Worm (Caenorhabditis elegans) whole organism, L3 larva: ENCODE measurements around the gene Y24D9B.1.

Experiments
- R02D3.7 ChIP-seq: fragments of 150-350 bp; optimal IDR thresholded peaks from 2 replicates; lab custom pipeline; 2014; ENCODE audit warnings: missing biosample characterization, missing genetic modification characterization
- ZK546.5 ChIP-seq: sonication (generic microtip); optimal IDR thresholded peaks from 2 replicates; lab custom pipeline; 2017; ENCODE audit warnings: missing biosample characterization, missing genetic modification characterization
- aly-2 ChIP-seq: fragments of 150-350 bp; optimal IDR thresholded peaks from 2 replicates; lab custom pipeline; 2014; ENCODE audit warnings: missing biosample characterization, missing genetic modification characterization
- ama-1 ChIP-seq: fragments of 150-350 bp; optimal IDR thresholded peaks from 2 replicates; lab custom pipeline; 2018
- ceh-28 ChIP-seq: fragments of 150-350 bp; optimal IDR thresholded peaks from 2 replicates; lab custom pipeline; 2014; ENCODE audit warnings: missing biosample characterization, missing genetic modification reagents, missing genetic modification characterization
- ceh-82 ChIP-seq: fragments of 150-350 bp; optimal IDR thresholded peaks from 2 replicates; lab custom pipeline; 2014; ENCODE audit warnings: missing biosample characterization, missing genetic modification characterization
- ceh-9 ChIP-seq: sonication (generic microtip); optimal IDR thresholded peaks from 2 replicates; lab custom pipeline; 2018; ENCODE audit warnings: missing biosample characterization, missing genetic modification characterization
- daf-12 ChIP-seq: fragments of 150-350 bp; optimal IDR thresholded peaks from 2 replicates; lab custom pipeline; 2014; ENCODE audit warnings: missing biosample characterization, missing genetic modification reagents, missing genetic modification characterization
- egl-27 ChIP-seq: sonication (generic microtip); optimal IDR thresholded peaks from 4 replicates; lab custom pipeline; 2017; ENCODE audit warnings: missing biosample characterization, missing genetic modification reagents, missing genetic modification characterization
- egl-5 ChIP-seq: fragments of 150-350 bp; optimal IDR thresholded peaks from 2 replicates; lab custom pipeline; 2017; ENCODE audit warnings: missing biosample characterization, missing genetic modification reagents, missing genetic modification characterization, inconsistent platforms
- elt-1 ChIP-seq: fragments of 150-350 bp; optimal IDR thresholded peaks from 2 replicates; lab custom pipeline; 2014; ENCODE audit warnings: missing biosample characterization, missing genetic modification characterization
- elt-2 ChIP-seq: sonication (generic microtip); optimal IDR thresholded peaks from 2 replicates; lab custom pipeline; 2016; ENCODE audit warnings: missing genetic modification reagents, mild to moderate bottlenecking, missing genetic modification characterization, missing compliant biosample characterization
- elt-3 ChIP-seq, 3 experiments: fragments of 150-350 bp in 1 of 3; sonication (generic microtip) in 2 of 3; optimal IDR thresholded peaks; 2 replicates in 2 of 3; 4 replicates in 1 of 3; lab custom pipeline; 2014 to 2017; ENCODE audit warnings: missing biosample characterization in 3 of 3, missing genetic modification characterization in 3 of 3
- eor-1 ChIP-seq, 2 experiments: fragments of 150-350 bp; optimal IDR thresholded peaks; 2 replicates each; lab custom pipeline; 2014 to 2018; ENCODE audit warnings: missing biosample characterization in 2 of 2, missing genetic modification characterization in 2 of 2
- fkh-2 ChIP-seq: fragments of 150-350 bp; optimal IDR thresholded peaks from 2 replicates; lab custom pipeline; 2014; ENCODE audit warnings: missing biosample characterization, missing genetic modification reagents, missing genetic modification characterization
- hmg-11 ChIP-seq: sonication (generic microtip); optimal IDR thresholded peaks from 2 replicates; lab custom pipeline; 2016; ENCODE audit warnings: missing genetic modification characterization, missing compliant biosample characterization
- jun-1 ChIP-seq: fragments of 150-350 bp; optimal IDR thresholded peaks from 2 replicates; lab custom pipeline; 2014; ENCODE audit warnings: missing biosample characterization, missing genetic modification reagents, missing genetic modification characterization
- lin-15B ChIP-seq: fragments of 150-350 bp; optimal IDR thresholded peaks from 2 replicates; lab custom pipeline; 2014; ENCODE audit warnings: missing biosample characterization, missing genetic modification characterization
- lin-39 ChIP-seq: fragments of 150-350 bp; optimal IDR thresholded peaks from 2 replicates; lab custom pipeline; 2018; ENCODE audit warnings: missing biosample characterization, missing genetic modification reagents, missing genetic modification characterization
- lsy-12 ChIP-seq: sonication (generic microtip); optimal IDR thresholded peaks from 2 replicates; lab custom pipeline; 2016; ENCODE audit warnings: mild to moderate bottlenecking, missing genetic modification characterization, missing compliant biosample characterization
- mdl-1 ChIP-seq: fragments of 150-350 bp; optimal IDR thresholded peaks from 2 replicates; lab custom pipeline; 2014; ENCODE audit warnings: missing biosample characterization, missing genetic modification characterization
- nhr-11 ChIP-seq: fragments of 150-350 bp; optimal IDR thresholded peaks from 2 replicates; lab custom pipeline; 2014; ENCODE audit warnings: missing biosample characterization, missing genetic modification characterization
- nhr-12 ChIP-seq: fragments of 150-350 bp; optimal IDR thresholded peaks from 2 replicates; lab custom pipeline; 2014; ENCODE audit warnings: missing biosample characterization, missing genetic modification characterization
- nhr-23 ChIP-seq: fragments of 150-350 bp; optimal IDR thresholded peaks from 2 replicates; lab custom pipeline; 2014; ENCODE audit warnings: missing biosample characterization, missing genetic modification reagents, missing genetic modification characterization
- nhr-25 ChIP-seq: sonication (generic microtip); optimal IDR thresholded peaks from 2 replicates; lab custom pipeline; 2017; ENCODE audit warnings: missing biosample characterization, missing genetic modification characterization
- nhr-43 ChIP-seq: sonication (generic microtip); optimal IDR thresholded peaks from 2 replicates; lab custom pipeline; 2016; ENCODE audit warnings: mild to moderate bottlenecking, missing genetic modification characterization, missing compliant biosample characterization; ENCODE audit not compliant: poor library complexity, severe bottlenecking
- nhr-67 ChIP-seq: fragments of 150-350 bp; optimal IDR thresholded peaks from 2 replicates; lab custom pipeline; 2014; ENCODE audit warnings: missing biosample characterization, missing genetic modification characterization
- nhr-76 ChIP-seq: fragments of 150-350 bp; sonication (generic microtip); optimal IDR thresholded peaks from 5 replicates; lab custom pipeline; 2014; ENCODE audit warnings: missing biosample characterization, missing genetic modification characterization
- nhr-77 ChIP-seq: fragments of 150-350 bp; optimal IDR thresholded peaks from 2 replicates; lab custom pipeline; 2014; ENCODE audit warnings: missing biosample characterization, missing genetic modification characterization
- pha-4 ChIP-seq: fragments of 150-350 bp; optimal IDR thresholded peaks from 2 replicates; lab custom pipeline; 2014; ENCODE audit warnings: missing biosample characterization, missing genetic modification reagents, missing genetic modification characterization
- sea-2 ChIP-seq: fragments of 150-350 bp; sonication (generic microtip); optimal IDR thresholded peaks from 4 replicates; lab custom pipeline; 2014; ENCODE audit warnings: missing biosample characterization, missing genetic modification reagents, missing genetic modification characterization
- snpc-4 ChIP-seq: fragments of 150-350 bp; optimal IDR thresholded peaks from 2 replicates; lab custom pipeline; 2014; ENCODE audit warnings: missing biosample characterization, missing genetic modification characterization
- tbx-2 ChIP-seq: sonication (generic microtip); optimal IDR thresholded peaks from 2 replicates; lab custom pipeline; 2016; ENCODE audit warnings: mild to moderate bottlenecking, missing genetic modification characterization, missing compliant biosample characterization
- zag-1 ChIP-seq: fragments of 150-350 bp; optimal IDR thresholded peaks from 2 replicates; lab custom pipeline; 2014; ENCODE audit warnings: missing biosample characterization, missing genetic modification characterization
- ztf-11 ChIP-seq: fragments of 150-350 bp; optimal IDR thresholded peaks from 2 replicates; lab custom pipeline; 2014; ENCODE audit warnings: missing biosample characterization, missing genetic modification characterization

Gene Y24D9B.1

DNA sequence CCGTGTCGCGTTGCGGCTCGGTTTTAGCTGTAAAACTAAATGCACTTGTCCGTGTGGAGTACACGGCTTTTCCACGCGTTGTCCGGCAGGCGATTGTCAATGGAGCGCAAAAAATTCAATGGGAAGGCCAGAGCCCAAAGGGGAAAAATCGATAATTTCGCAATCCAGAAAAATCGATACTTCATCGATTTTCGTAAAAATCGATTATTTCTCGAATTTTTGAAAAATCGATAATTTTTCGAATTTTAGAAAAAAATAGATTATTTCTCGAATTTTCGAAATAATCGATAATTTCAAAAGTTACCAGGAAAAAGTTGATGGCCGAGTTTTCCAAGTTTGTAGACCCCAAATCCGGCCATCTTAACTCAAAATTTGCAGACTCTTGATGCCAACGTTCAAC lies 2.3 kb downstream of the Y24D9B.1 start:
- TF ChIP-seq lsy-12 (no peak), ceh-28 (tag; lab: Kevin White, UChicago) (peak; percentile 92), sea-2 (GFP tag; lab: Kevin White, UChicago) (no peak), daf-12 (no peak)

DNA sequence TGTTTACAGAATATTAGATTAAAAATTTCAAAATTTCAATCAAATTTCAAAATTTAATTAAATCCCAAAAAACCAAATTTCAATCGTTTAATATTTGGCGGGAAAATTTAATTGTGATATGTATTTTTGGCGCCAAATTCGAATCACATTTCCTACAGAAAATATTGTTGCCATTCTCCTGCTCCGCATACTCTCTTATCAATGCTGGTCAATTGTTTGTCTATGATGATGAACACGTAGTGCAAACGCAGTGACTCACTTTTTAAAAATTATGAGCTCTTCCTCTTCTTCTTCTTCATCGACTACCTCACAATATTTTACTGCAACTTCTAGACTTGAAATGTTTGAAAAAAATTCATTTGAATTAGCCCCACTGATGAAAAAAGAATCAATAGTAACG lies 9.3 kb downstream of the Y24D9B.1 start, which contains the start of gene trpl-2:
trpl-2 (plus strand) TSS at position 210 of the 400 bp plus-strand sequence.
- peak; percentile 22 for TF ChIP-seq elt-2 (tag; lab: Kevin White, UChicago)
- TF ChIP-seq nhr-12 (tag; lab: Kevin White, UChicago) = no peak
- no peak for TF ChIP-seq elt-1 (tag; lab: Kevin White, UChicago)

DNA sequence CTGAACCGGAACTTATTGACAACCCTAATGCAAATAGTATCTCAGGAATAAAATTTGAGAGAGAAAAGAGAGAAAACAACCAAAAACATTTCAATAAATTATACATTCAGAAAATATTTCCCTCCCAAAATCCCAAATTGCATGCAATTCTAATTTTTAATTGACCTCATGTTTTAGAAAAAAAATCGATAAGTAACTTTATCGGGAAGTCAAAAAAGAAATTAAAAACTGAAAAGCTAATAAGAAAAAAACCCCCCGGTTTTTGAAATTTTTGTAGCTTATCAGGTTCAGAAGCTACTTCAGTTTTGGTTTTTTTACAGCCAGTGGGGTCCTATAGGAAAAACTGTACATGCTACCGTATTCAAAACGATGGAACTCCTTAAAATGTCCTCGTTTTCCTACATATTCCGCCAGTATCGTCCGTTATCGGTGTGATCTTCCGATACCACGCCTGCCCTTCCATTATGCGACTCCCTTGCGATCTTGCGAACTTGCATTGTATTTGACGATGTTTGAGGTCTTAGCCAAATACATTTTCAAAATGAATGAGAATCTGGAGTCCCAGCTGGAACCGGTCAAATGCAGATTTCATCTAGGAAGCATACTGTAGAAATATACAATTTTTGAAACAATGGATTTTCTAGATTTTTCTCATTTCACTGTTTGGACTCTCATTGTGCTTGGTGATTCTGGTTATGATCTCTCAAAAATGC lies 19.1 kb downstream of the Y24D9B.1 start, which contains the start of the genes W03B1.3 and oac-51:
W03B1.3 (minus strand) TSS at position 101 of the 713 bp plus-strand sequence.
oac-51 (plus strand) TSS at position 663 of the 713 bp plus-strand sequence.
- TF ChIP-seq lsy-12 (no peak), elt-3 (tag; optimal IDR thresholded peaks at IDR 0.05; lab: Kevin White, UChicago) (no peak), ceh-82 (tag; lab: Kevin White, UChicago) (no peak), hmg-11 (tag; lab: Kevin White, UChicago) (no peak), snpc-4 (tag; lab: Kevin White, UChicago) (no peak), nhr-77 (tag; lab: Kevin White, UChicago) (no peak), lin-39 (tag; lab: Kevin White, UChicago) (no peak), mdl-1 (tag; lab: Kevin White, UChicago) (no peak), nhr-12 (tag; lab: Kevin White, UChicago) (no peak), ZK546.5 (tag; lab: Kevin White, UChicago) (no peak), jun-1 (no peak), pha-4 (tag; lab: Kevin White, UChicago) (no peak), fkh-2 (tag; lab: Kevin White, UChicago) (no peak), zag-1 (tag; lab: Kevin White, UChicago) (no peak), nhr-76 (tag; lab: Kevin White, UChicago) (no peak), ztf-11 (tag; lab: Kevin White, UChicago) (no peak)

DNA sequence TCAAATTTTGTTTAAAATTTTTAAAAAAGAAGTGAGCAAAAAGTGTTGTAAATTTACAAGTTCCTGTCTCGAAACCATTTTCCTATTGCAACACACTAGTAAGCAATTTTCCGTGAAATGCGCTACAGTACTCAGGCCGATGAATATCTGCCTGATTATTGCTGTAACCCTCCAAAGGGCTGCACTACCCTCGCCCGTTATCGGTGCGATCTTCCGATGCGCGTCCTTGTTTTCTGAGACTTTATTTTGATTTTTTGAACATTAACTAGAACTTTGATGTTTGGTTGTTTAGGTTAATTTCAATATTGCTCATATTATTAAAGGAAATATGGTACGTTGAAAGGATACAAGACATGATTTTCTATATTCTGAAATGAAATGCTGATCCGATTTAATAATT lies 21.1 kb downstream of the Y24D9B.1 start:
- TF ChIP-seq lin-39 (tag; lab: Kevin White, UChicago) (no peak), elt-1 (tag; lab: Kevin White, UChicago) (peak; percentile 82), tbx-2 (tag; lab: Kevin White, UChicago) (no peak), nhr-25 (tag; lab: Kevin White, UChicago) (peak; percentile 48), daf-12 (no peak), aly-2 (no peak), sea-2 (GFP tag; lab: Kevin White, UChicago) (no peak), elt-2 (tag; lab: Kevin White, UChicago) (no peak), ama-1 (no peak), snpc-4 (tag; lab: Kevin White, UChicago) (no peak), ceh-9 (tag; lab: Kevin White, UChicago) (no peak), ceh-28 (tag; lab: Kevin White, UChicago) (no peak)

DNA sequence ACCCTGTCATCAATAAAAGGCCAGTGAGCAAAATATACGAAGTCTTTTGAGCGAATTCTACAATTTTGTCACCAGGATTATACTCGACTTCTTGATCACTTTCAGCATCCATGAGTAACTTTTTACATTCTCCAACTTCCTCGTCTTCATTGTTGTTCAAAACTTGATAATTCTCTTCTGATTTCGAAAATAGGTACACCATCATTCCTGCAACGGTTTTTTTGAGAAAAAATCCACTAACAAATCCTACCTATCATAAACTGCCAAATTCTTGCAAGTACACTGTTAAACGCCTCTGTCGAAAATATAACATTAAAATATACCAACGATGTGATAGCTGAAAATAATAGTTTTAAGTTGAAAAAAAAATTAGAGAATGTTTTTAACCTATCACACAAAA lies 27.7 kb downstream of the Y24D9B.1 start:
- no peak for TF ChIP-seq sea-2 (GFP tag; lab: Kevin White, UChicago)
- TF ChIP-seq egl-27 (tag; lab: Kevin White, UChicago) = no peak
- TF ChIP-seq nhr-67 = no peak
- TF ChIP-seq nhr-77 (tag; lab: Kevin White, UChicago) = no peak
- TF ChIP-seq egl-5 (tag; lab: Kevin White, UChicago) = no peak
- TF ChIP-seq elt-1 (tag; lab: Kevin White, UChicago) = no peak
- TF ChIP-seq zag-1 (tag; lab: Kevin White, UChicago) = no peak
- no peak for TF ChIP-seq nhr-76 (tag; lab: Kevin White, UChicago)
- no peak for TF ChIP-seq nhr-43 (tag; lab: Kevin White, UChicago)
- TF ChIP-seq lin-15B (tag; lab: Kevin White, UChicago) = no peak
- no peak for TF ChIP-seq R02D3.7
- TF ChIP-seq nhr-23 (tag; lab: Kevin White, UChicago) = no peak
- no peak for TF ChIP-seq ama-1
- TF ChIP-seq nhr-11 (tag; lab: Kevin White, UChicago) = no peak
- TF ChIP-seq lin-39 (tag; lab: Kevin White, UChicago) = no peak
- TF ChIP-seq eor-1 (tag; optimal IDR thresholded peaks at IDR 0.05; lab: Kevin White, UChicago) = no peak
- TF ChIP-seq elt-3 (tag; optimal IDR thresholded peaks at IDR 0.05; lab: Kevin White, UChicago) = no peak
- no peak for TF ChIP-seq ceh-28 (tag; lab: Kevin White, UChicago)
